Fruit fly (Drosophila melanogaster) whole organism, embryonic: ENCODE results near the gene Rpp30.
A peak's percentile ranks its signal among the peaks of the same experiment; 100 is the strongest.

Experiments
- Bdp1 ChIP-seq: fragments of 200-800 bp; sonication (Bioruptor generic); optimal IDR thresholded peaks from 3 replicates; lab custom pipeline; 2016; ENCODE audit warnings: missing biosample characterization, missing genetic modification characterization
- CG10462 ChIP-seq: fragments of 200-800 bp; sonication (Bioruptor generic); optimal IDR thresholded peaks from 2 replicates; lab custom pipeline; 2016; ENCODE audit warnings: missing biosample characterization, missing genetic modification characterization
- CG10543 ChIP-seq: fragments of 200-800 bp; sonication (Bioruptor generic); optimal IDR thresholded peaks from 3 replicates; lab custom pipeline; 2017; ENCODE audit warnings: missing biosample characterization, mild to moderate bottlenecking, missing genetic modification characterization, moderate library complexity
- CG10959 ChIP-seq: fragments of 200-800 bp; sonication (Bioruptor generic); IDR thresholded peaks from 2 replicates; pipeline ENCODE4 v1.3.6; 2022; ENCODE audit warnings: missing biosample characterization, missing genetic modification characterization
- CG12391 ChIP-seq: fragments of 200-800 bp; sonication (Bioruptor generic); optimal IDR thresholded peaks from 3 replicates; lab custom pipeline; 2018; ENCODE audit warnings: missing biosample characterization, mild to moderate bottlenecking, missing genetic modification characterization, moderate library complexity
- CG15601 ChIP-seq: fragments of 200-800 bp; sonication (Bioruptor generic); optimal IDR thresholded peaks from 3 replicates; lab custom pipeline; 2019; ENCODE audit warnings: missing biosample characterization, mild to moderate bottlenecking, missing genetic modification characterization, moderate library complexity
- CG16813 ChIP-seq: fragments of 200-800 bp; sonication (Bioruptor generic); IDR thresholded peaks from 3 replicates; pipeline ENCODE4 v1.3.6; 2022; ENCODE audit warnings: missing biosample characterization, missing genetic modification characterization; ENCODE audit not compliant: partially characterized antibody
- CG17568 ChIP-seq: fragments of 200-800 bp; sonication (Bioruptor generic); optimal IDR thresholded peaks from 2 replicates; lab custom pipeline; 2018; ENCODE audit warnings: missing biosample characterization, mild to moderate bottlenecking, missing genetic modification characterization, moderate library complexity
- CG17912 ChIP-seq: fragments of 200-800 bp; sonication (Bioruptor generic); optimal IDR thresholded peaks from 2 replicates; lab custom pipeline; 2018; ENCODE audit warnings: missing biosample characterization, mild to moderate bottlenecking, missing genetic modification characterization
- CG2120 ChIP-seq: fragments of 200-800 bp; sonication (Bioruptor generic); optimal IDR thresholded peaks from 3 replicates; lab custom pipeline; 2016; ENCODE audit warnings: missing biosample characterization, missing genetic modification characterization
- CG32532 ChIP-seq: fragments of 200-800 bp; sonication (Bioruptor generic); IDR thresholded peaks from 2 replicates; pipeline ENCODE4 v1.3.6; 2022; ENCODE audit warnings: missing biosample characterization, missing genetic modification characterization
- CG32767 ChIP-seq: fragments of 200-800 bp; sonication (Bioruptor generic); IDR thresholded peaks from 2 replicates; pipeline ENCODE4 v1.3.6; 2022; ENCODE audit warnings: missing biosample characterization, missing genetic modification characterization
- CG3281 ChIP-seq: fragments of 200-800 bp; sonication (Bioruptor generic); optimal IDR thresholded peaks from 3 replicates; lab custom pipeline; 2017; ENCODE audit warnings: missing biosample characterization, mild to moderate bottlenecking, missing genetic modification characterization
- CG33213 ChIP-seq: fragments of 200-800 bp; sonication (Bioruptor generic); optimal IDR thresholded peaks from 3 replicates; lab custom pipeline; 2016; ENCODE audit warnings: missing biosample characterization, missing genetic modification characterization
- CG3847 ChIP-seq: fragments of 200-800 bp; sonication (Bioruptor generic); IDR thresholded peaks from 2 replicates; pipeline ENCODE4 v1.3.6; 2022; ENCODE audit warnings: missing biosample characterization, missing genetic modification characterization
- CG4360 ChIP-seq: fragments of 200-800 bp; sonication (Bioruptor generic); IDR thresholded peaks from 2 replicates; pipeline ENCODE4 v1.3.6; 2022; ENCODE audit warnings: missing biosample characterization, missing genetic modification characterization
- CG4707 ChIP-seq: fragments of 200-800 bp; sonication (Bioruptor generic); optimal IDR thresholded peaks from 2 replicates; lab custom pipeline; 2018; ENCODE audit warnings: missing biosample characterization, mild to moderate bottlenecking, missing genetic modification characterization, moderate library complexity
- Dbx ChIP-seq: fragments of 200-800 bp; sonication (Bioruptor generic); IDR thresholded peaks from 3 replicates; pipeline ENCODE4 v1.3.6; 2022; ENCODE audit warnings: missing biosample characterization, missing genetic modification characterization
- Dek ChIP-seq: fragments of 200-800 bp; sonication (Bioruptor generic); optimal IDR thresholded peaks from 3 replicates; lab custom pipeline; 2019; ENCODE audit warnings: missing biosample characterization, mild to moderate bottlenecking, missing genetic modification characterization, moderate library complexity
- Dref ChIP-seq: fragments of 200-800 bp; sonication (Bioruptor generic); IDR thresholded peaks from 2 replicates; pipeline ENCODE4 v1.3.6; 2022; ENCODE audit warnings: missing biosample characterization, missing genetic modification characterization
- Ets65A ChIP-seq: fragments of 200-800 bp; sonication (Bioruptor generic); peaks from one replicate; lab custom pipeline; 2016; ENCODE audit warnings: missing biosample characterization, missing genetic modification characterization
- HmgZ ChIP-seq: fragments of 200-800 bp; sonication (Bioruptor generic); optimal IDR thresholded peaks from 2 replicates; lab custom pipeline; 2018; ENCODE audit warnings: missing biosample characterization, mild to moderate bottlenecking, missing genetic modification characterization
- Hr51 ChIP-seq, 2 experiments: fragments of 200-800 bp; sonication (Bioruptor generic); optimal IDR thresholded peaks; 2 replicates in 1 of 2; 3 replicates in 1 of 2; lab custom pipeline; 2016 to 2018; ENCODE audit warnings: missing biosample characterization in 2 of 2, missing genetic modification characterization in 2 of 2, mild to moderate bottlenecking in 1 of 2, moderate library complexity in 1 of 2
- MBD-R2 ChIP-seq: fragments of 200-800 bp; sonication (Bioruptor generic); IDR thresholded peaks from 2 replicates; pipeline ENCODE4 v1.3.6; 2022; ENCODE audit warnings: missing biosample characterization, missing genetic modification characterization
- MTF-1 ChIP-seq: fragments of 200-800 bp; sonication (Bioruptor generic); optimal IDR thresholded peaks from 2 replicates; lab custom pipeline; 2018; ENCODE audit warnings: missing biosample characterization, mild to moderate bottlenecking, missing genetic modification characterization, borderline replicate concordance
- Med ChIP-seq: fragments of 200-800 bp; sonication (Bioruptor generic); peaks from one replicate; lab custom pipeline; 2016; ENCODE audit warnings: missing biosample characterization, missing genetic modification characterization, mild to moderate bottlenecking, inconsistent platforms, moderate library complexity
- NfI ChIP-seq: fragments of 200-800 bp; sonication (Bioruptor generic); optimal IDR thresholded peaks from 3 replicates; lab custom pipeline; 2018; ENCODE audit warnings: missing biosample characterization, mild to moderate bottlenecking, missing genetic modification characterization, moderate library complexity
- Optix ChIP-seq: fragments of 200-800 bp; sonication (Bioruptor generic); IDR thresholded peaks from 3 replicates; pipeline ENCODE4 v1.3.6; 2022; ENCODE audit warnings: missing biosample characterization, missing genetic modification characterization
- PHDP ChIP-seq: fragments of 200-800 bp; sonication (Bioruptor generic); optimal IDR thresholded peaks from 3 replicates; lab custom pipeline; 2018; ENCODE audit warnings: missing biosample characterization, mild to moderate bottlenecking, missing genetic modification characterization, moderate library complexity
- Stat92E ChIP-seq, 3 experiments: fragments of >200 bp in 2 of 3; fragments of 200-800 bp in 1 of 3; sonication (Bioruptor generic) in 1 of 3; optimal IDR thresholded peaks; 2 replicates each; lab custom pipeline; 2017 to 2019; ENCODE audit warnings: missing biosample characterization in 3 of 3, missing genetic modification characterization in 3 of 3, mild to moderate bottlenecking in 1 of 3, moderate library complexity in 1 of 3
- bab2 ChIP-seq: fragments of 200-800 bp; sonication (Bioruptor generic); optimal IDR thresholded peaks from 2 replicates; lab custom pipeline; 2016; ENCODE audit warnings: missing biosample characterization, missing genetic modification characterization
- bowl ChIP-seq: fragments of 200-800 bp; sonication (Bioruptor generic); IDR thresholded peaks from 2 replicates; pipeline ENCODE4 v1.3.6; 2022; ENCODE audit warnings: missing biosample characterization, missing genetic modification characterization
- cg ChIP-seq: fragments of 200-800 bp; sonication (Bioruptor generic); optimal IDR thresholded peaks from 3 replicates; lab custom pipeline; 2019; ENCODE audit warnings: missing biosample characterization, mild to moderate bottlenecking, missing genetic modification characterization, moderate library complexity
- danr ChIP-seq: fragments of 200-800 bp; sonication (Bioruptor generic); IDR thresholded peaks from 2 replicates; pipeline ENCODE4 v1.3.6; 2022; ENCODE audit warnings: missing biosample characterization, missing genetic modification characterization
- dpn ChIP-seq, 2 experiments: fragments of 200-800 bp; sonication (Bioruptor generic); optimal IDR thresholded peaks; 3 replicates each; lab custom pipeline; 2016; ENCODE audit warnings: missing biosample characterization in 2 of 2, missing genetic modification characterization in 2 of 2
- eve ChIP-seq, 2 experiments: fragments of >200 bp; optimal IDR thresholded peaks; 2 replicates each; lab custom pipeline; 2017; ENCODE audit warnings: missing biosample characterization in 2 of 2, missing genetic modification characterization in 2 of 2
- eyg ChIP-seq: fragments of 200-800 bp; sonication (Bioruptor generic); optimal IDR thresholded peaks from 3 replicates; lab custom pipeline; 2016; ENCODE audit warnings: missing biosample characterization, missing genetic modification characterization
- gt ChIP-seq: fragments of 200-800 bp; sonication (Bioruptor generic); IDR thresholded peaks from 2 replicates; pipeline ENCODE4 v1.3.6; 2022; ENCODE audit warnings: missing biosample characterization, missing genetic modification characterization
- kah ChIP-seq: fragments of 200-800 bp; sonication (Bioruptor generic); optimal IDR thresholded peaks from 2 replicates; lab custom pipeline; 2018; ENCODE audit warnings: missing biosample characterization, mild to moderate bottlenecking, missing genetic modification characterization
- lab ChIP-seq: fragments of 200-800 bp; sonication (Bioruptor generic); optimal IDR thresholded peaks from 3 replicates; lab custom pipeline; 2017; ENCODE audit warnings: missing biosample characterization, missing genetic modification characterization, mild to moderate bottlenecking, moderate library complexity, missing genetic modification reagents
- lmd ChIP-seq: fragments of 200-800 bp; sonication (Bioruptor generic); IDR thresholded peaks from 2 replicates; pipeline ENCODE4 v1.3.6; 2022; ENCODE audit warnings: missing biosample characterization, missing genetic modification characterization
- oc ChIP-seq: fragments of 200-800 bp; sonication (Bioruptor generic); optimal IDR thresholded peaks from 2 replicates; lab custom pipeline; 2018; ENCODE audit warnings: missing biosample characterization, mild to moderate bottlenecking, missing genetic modification characterization, moderate library complexity
- pho ChIP-seq: fragments of 200-800 bp; sonication (Bioruptor generic); optimal IDR thresholded peaks from 2 replicates; lab custom pipeline; 2016; ENCODE audit warnings: missing biosample characterization, missing genetic modification characterization
- rib ChIP-seq: fragments of 200-800 bp; sonication (Bioruptor generic); IDR thresholded peaks from 2 replicates; pipeline ENCODE4 v1.3.6; 2022; ENCODE audit warnings: missing biosample characterization, missing genetic modification characterization
- tin ChIP-seq: fragments of 200-800 bp; sonication (Bioruptor generic); optimal IDR thresholded peaks from 3 replicates; lab custom pipeline; 2016; ENCODE audit warnings: missing biosample characterization, missing genetic modification characterization
- trh ChIP-seq: fragments of 200-800 bp; sonication (Bioruptor generic); optimal IDR thresholded peaks from 2 replicates; lab custom pipeline; 2016; ENCODE audit warnings: missing biosample characterization, missing genetic modification characterization
- tx ChIP-seq: fragments of 200-800 bp; sonication (Bioruptor generic); optimal IDR thresholded peaks from 2 replicates; lab custom pipeline; 2016; ENCODE audit warnings: missing biosample characterization, missing genetic modification characterization
- wdn ChIP-seq: fragments of 200-800 bp; sonication (Bioruptor generic); IDR thresholded peaks from 2 replicates; pipeline ENCODE4 v1.3.6; 2022; ENCODE audit warnings: missing biosample characterization, missing genetic modification characterization

Rpp30 gene

dm6 chr2L:298285-298644, 46.1 kb upstream of the Rpp30 start (continued):
- TF ChIP-seq CG10543 (GFP tag; lab: Kevin White, UChicago): peak; percentile 63
- TF ChIP-seq rib (GFP tag; lab: Robert Waterston, UW): peak; percentile 18; the same call in 1 of the 2 replicates
- no peak for TF ChIP-seq CG33213 (GFP tag; lab: Kevin White, UChicago)
- no peak for TF ChIP-seq Dref (GFP tag; lab: Robert Waterston, UW)
- no peak for TF ChIP-seq HmgZ (tag; lab: Kevin White, UChicago)
- TF ChIP-seq MTF-1 (GFP tag; lab: Kevin White, UChicago): peak; percentile 13
- TF ChIP-seq Dek (tag; lab: Kevin White, UChicago): no peak
- no peak for TF ChIP-seq eve (GFP tag; optimal IDR thresholded peaks at IDR 0.05; lab: Kevin White, UChicago)
- no peak for TF ChIP-seq CG17568 (GFP tag; lab: Kevin White, UChicago)
- TF ChIP-seq CG12391: no peak
- TF ChIP-seq CG10959 (GFP tag; lab: Robert Waterston, UW): no peak
- TF ChIP-seq PHDP (tag; lab: Kevin White, UChicago): no peak
- peak; percentile 30 for TF ChIP-seq Med (GFP tag; lab: Kevin White, UChicago)

- peak; percentile 92 for TF ChIP-seq lab
- TF ChIP-seq CG15601: peak; percentile 87
- TF ChIP-seq trh (GFP tag; lab: Kevin White, UChicago): peak; percentile 78
- peak; percentile 83 for TF ChIP-seq wdn (GFP tag; lab: Robert Waterston, UW)
- TF ChIP-seq CG4360: no peak
- TF ChIP-seq pho (GFP tag; lab: Kevin White, UChicago): peak; percentile 90
- peak; percentile 98 for TF ChIP-seq cg
- peak; percentile 92 for TF ChIP-seq NfI (GFP tag; lab: Kevin White, UChicago)
- 0 out of 2 replicates have a peak, but pooled peaks have one; percentile 31 for TF ChIP-seq danr (GFP tag; lab: Robert Waterston, UW)
- peak; percentile 86 for TF ChIP-seq CG32532
- TF ChIP-seq MBD-R2 (GFP tag; lab: Robert Waterston, UW): peak; percentile 76; the same call in 1 of the 2 replicates
- peak; percentile 37 for TF ChIP-seq CG4707 (GFP tag; lab: Kevin White, UChicago)
- TF ChIP-seq eyg: peak; percentile 78
- TF ChIP-seq dpn (GFP tag; optimal IDR thresholded peaks at IDR 0.05; lab: Kevin White, UChicago): peak; percentile 93 to 94
- peak; percentile 72; the same call in 1 of the 2 replicates for TF ChIP-seq CG32767 (GFP tag; lab: Robert Waterston, UW)
- TF ChIP-seq tin (GFP tag; lab: Kevin White, UChicago): peak; percentile 94
- TF ChIP-seq CG3281 (GFP tag; lab: Kevin White, UChicago): peak; percentile 94
- peak; percentile 96 for TF ChIP-seq CG2120 (GFP tag; lab: Kevin White, UChicago)
- TF ChIP-seq Optix (GFP tag; lab: Robert Waterston, UW): peak; percentile 59; the same call in 1 of the 3 replicates
- peak; percentile 90 for TF ChIP-seq tx
- peak; percentile 93 for TF ChIP-seq CG3847 (GFP tag; lab: Robert Waterston, UW)
- TF ChIP-seq lmd (GFP tag; lab: Robert Waterston, UW): peak; percentile 90
- peak; percentile 75 for TF ChIP-seq CG10462 (GFP tag; lab: Kevin White, UChicago)
- TF ChIP-seq CG17912 (GFP tag; lab: Kevin White, UChicago): peak; percentile 78
- peak; percentile 96 for TF ChIP-seq bab2
- TF ChIP-seq CG16813 (GFP tag; lab: Robert Waterston, UW): peak; percentile 34; the same call in 1 of the 3 replicates
- TF ChIP-seq gt: 0 out of 2 replicates have a peak, but pooled peaks have one; percentile 56
- TF ChIP-seq oc: no peak
- TF ChIP-seq Stat92E (GFP tag; optimal IDR thresholded peaks at IDR 0.05; lab: Kevin White, UChicago): no peak
- TF ChIP-seq Hr51 (GFP tag; optimal IDR thresholded peaks at IDR 0.05; lab: Kevin White, UChicago): peak; percentile 87 to 94
- peak; percentile 93 for TF ChIP-seq Dbx (GFP tag; lab: Robert Waterston, UW)
- TF ChIP-seq Ets65A (GFP tag; lab: Kevin White, UChicago): peak; percentile 100
- TF ChIP-seq bowl (GFP tag; lab: Robert Waterston, UW): 0 out of 2 replicates have a peak, but pooled peaks have one; percentile 32
- peak; percentile 86 for TF ChIP-seq Bdp1
- TF ChIP-seq kah (GFP tag; lab: Kevin White, UChicago): peak; percentile 89
These were observed 45.5 kb upstream of the Rpp30 start, which contains the start of gene Pi3K21B for dm6 chr2L:297480-298284. Gene Pi3K21B, plus strand, starts transcription at chr2L:297880.
